Worm (Caenorhabditis elegans): Measurements from ENCODE around the gene scrm-5.

ce11 chrIV:4114526-4114925 lies 47.7 kb upstream of the scrm-5 start, which contains the start of gene F49F1.15:
- no peak for TF ChIP-seq B0310.2 (tag; optimal IDR thresholded peaks at IDR 0.05)
- TF ChIP-seq ama-1 (optimal IDR thresholded peaks at IDR 0.05): no peak
- TF ChIP-seq tra-4 (tag; optimal IDR thresholded peaks at IDR 0.05): no peak
- TF ChIP-seq sea-1 (GFP tag; conservative IDR thresholded peaks at IDR 0.05): no peak
- TF ChIP-seq F13C5.2 (tag; optimal IDR thresholded peaks at IDR 0.05): no peak
- TF ChIP-seq scrt-1 (GFP tag; IDR thresholded peaks at IDR 0.05): no peak
- TF ChIP-seq flt-1 (GFP tag; IDR thresholded peaks at IDR 0.05): no peak
- TF ChIP-seq pes-1 (GFP tag; IDR thresholded peaks at IDR 0.05): no peak
- no peak for TF ChIP-seq tbx-37 (GFP tag; conservative IDR thresholded peaks at IDR 0.05)
- TF ChIP-seq tbx-11 (GFP tag; IDR thresholded peaks at IDR 0.05): no peak
